Worm (Caenorhabditis elegans) whole organism, late embryonic: ENCODE measurements around the gene Y43F8B.20.

Source experiments
- C38D4.7 ChIP-seq: fragments of 200-800 bp; sonication (Bioruptor generic); optimal IDR thresholded peaks from 2 replicates; lab custom pipeline; 2018; ENCODE audit warnings: mild to moderate bottlenecking, missing genetic modification characterization, moderate library complexity, missing compliant biosample characterization
- F13H6.1 ChIP-seq: sonication (generic microtip); optimal IDR thresholded peaks from 2 replicates; lab custom pipeline; 2016; ENCODE audit warnings: missing genetic modification characterization, missing compliant biosample characterization
- K02D7.2 ChIP-seq: sonication (generic microtip); optimal IDR thresholded peaks from 2 replicates; lab custom pipeline; 2017; ENCODE audit warnings: mild to moderate bottlenecking, missing genetic modification characterization, missing compliant biosample characterization
- K09A11.1 ChIP-seq: sonication (generic microtip); optimal IDR thresholded peaks from 2 replicates; lab custom pipeline; 2017; ENCODE audit warnings: antibody characterized with exemption, mild to moderate bottlenecking, missing genetic modification characterization, missing compliant biosample characterization; ENCODE audit not compliant: insufficient read depth
- T23F11.4 ChIP-seq: fragments of 200-800 bp; sonication (Bioruptor generic); optimal IDR thresholded peaks from 2 replicates; lab custom pipeline; 2018; ENCODE audit warnings: mild to moderate bottlenecking, missing genetic modification characterization, missing compliant biosample characterization
- ceh-14 ChIP-seq: sonication (generic microtip); optimal IDR thresholded peaks from 2 replicates; lab custom pipeline; 2016; ENCODE audit warnings: missing genotype, missing genetic modification characterization, missing compliant biosample characterization
- ceh-18 ChIP-seq: sonication (generic microtip); optimal IDR thresholded peaks from 2 replicates; lab custom pipeline; 2016; ENCODE audit warnings: missing genetic modification characterization, missing compliant biosample characterization
- ceh-19 ChIP-seq: fragments of 200-800 bp; sonication (Bioruptor generic); optimal IDR thresholded peaks from 2 replicates; lab custom pipeline; 2018; ENCODE audit warnings: mild to moderate bottlenecking, missing genetic modification characterization, missing compliant biosample characterization
- ceh-2 ChIP-seq: sonication (generic microtip); optimal IDR thresholded peaks from 2 replicates; lab custom pipeline; 2016; ENCODE audit warnings: missing genotype, missing genetic modification characterization, missing compliant biosample characterization
- ceh-22 ChIP-seq: sonication (generic microtip); optimal IDR thresholded peaks from 2 replicates; lab custom pipeline; 2017; ENCODE audit warnings: missing biosample characterization, missing genetic modification characterization
- ceh-24 ChIP-seq: sonication (generic microtip); optimal IDR thresholded peaks from 2 replicates; lab custom pipeline; 2016; ENCODE audit warnings: mild to moderate bottlenecking, missing genetic modification characterization, missing compliant biosample characterization
- ceh-31 ChIP-seq: sonication (generic microtip); optimal IDR thresholded peaks from 2 replicates; lab custom pipeline; 2016; ENCODE audit warnings: missing genetic modification characterization, missing compliant biosample characterization
- ceh-45 ChIP-seq: fragments of 200-800 bp; sonication (Bioruptor generic); IDR thresholded peaks from 2 replicates; pipeline ENCODE4 v1.3.6; 2022; ENCODE audit warnings: missing genetic modification reagents, missing genetic modification characterization, missing compliant biosample characterization
- ceh-48 ChIP-seq: sonication (generic microtip); optimal IDR thresholded peaks from 2 replicates; lab custom pipeline; 2016; ENCODE audit warnings: missing genetic modification characterization, inconsistent platforms, missing compliant biosample characterization
- ceh-9 ChIP-seq: sonication (generic microtip); optimal IDR thresholded peaks from 2 replicates; lab custom pipeline; 2016; ENCODE audit warnings: mild to moderate bottlenecking, missing genetic modification characterization, inconsistent platforms, missing compliant biosample characterization
- dmd-4 ChIP-seq: sonication (generic microtip); optimal IDR thresholded peaks from 2 replicates; lab custom pipeline; 2016; ENCODE audit warnings: borderline replicate concordance, missing genetic modification characterization, missing compliant biosample characterization
- dve-1 ChIP-seq: sonication (generic microtip); optimal IDR thresholded peaks from 2 replicates; lab custom pipeline; 2017; ENCODE audit warnings: antibody characterized with exemption, mild to moderate bottlenecking, missing genetic modification characterization, missing compliant biosample characterization
- elt-2 ChIP-seq: sonication (generic microtip); optimal IDR thresholded peaks from 2 replicates; lab custom pipeline; 2016; ENCODE audit warnings: missing genetic modification reagents, missing genetic modification characterization, missing compliant biosample characterization
- elt-4 ChIP-seq: sonication (generic microtip); optimal IDR thresholded peaks from 2 replicates; lab custom pipeline; 2016; ENCODE audit warnings: missing genetic modification characterization, missing compliant biosample characterization
- fax-1 ChIP-seq: sonication (generic microtip); optimal IDR thresholded peaks from 2 replicates; lab custom pipeline; 2016; ENCODE audit warnings: missing genotype, missing genetic modification characterization, missing compliant biosample characterization
- fkh-6 ChIP-seq: sonication (generic microtip); optimal IDR thresholded peaks from 2 replicates; lab custom pipeline; 2016; ENCODE audit warnings: missing genetic modification characterization, missing compliant biosample characterization
- gmeb-2 ChIP-seq: sonication (generic microtip); optimal IDR thresholded peaks from 2 replicates; lab custom pipeline; 2016; ENCODE audit warnings: missing genetic modification characterization, inconsistent platforms, missing compliant biosample characterization
- hlh-6 ChIP-seq: sonication (generic microtip); optimal IDR thresholded peaks from 2 replicates; lab custom pipeline; 2016; ENCODE audit warnings: missing genotype, missing genetic modification characterization, missing compliant biosample characterization
- hlh-8 ChIP-seq: sonication (generic microtip); optimal IDR thresholded peaks from 2 replicates; lab custom pipeline; 2016; ENCODE audit warnings: missing genotype, missing genetic modification characterization, missing compliant biosample characterization
- lim-6 ChIP-seq: sonication (generic microtip); optimal IDR thresholded peaks from 2 replicates; lab custom pipeline; 2016; ENCODE audit warnings: missing genetic modification characterization, missing compliant biosample characterization
- madf-2 ChIP-seq: sonication (generic microtip); optimal IDR thresholded peaks from 2 replicates; lab custom pipeline; 2017; ENCODE audit warnings: missing genetic modification characterization, missing compliant biosample characterization
- nfya-1 ChIP-seq: sonication (generic microtip); optimal IDR thresholded peaks from 2 replicates; lab custom pipeline; 2017; ENCODE audit warnings: missing genetic modification characterization, mild to moderate bottlenecking, missing compliant biosample characterization, antibody characterized with exemption, moderate library complexity
- nhr-232 ChIP-seq: sonication (generic microtip); optimal IDR thresholded peaks from 2 replicates; lab custom pipeline; 2016; ENCODE audit warnings: missing genetic modification characterization, missing compliant biosample characterization
- npax-4 ChIP-seq: sonication (generic microtip); optimal IDR thresholded peaks from 2 replicates; lab custom pipeline; 2016; ENCODE audit warnings: missing genetic modification characterization, missing compliant biosample characterization
- pag-3 ChIP-seq: sonication (generic microtip); optimal IDR thresholded peaks from 2 replicates; lab custom pipeline; 2016; ENCODE audit warnings: missing compliant biosample characterization, missing genetic modification characterization, borderline replicate concordance
- pax-1 ChIP-seq: fragments of 150-350 bp; optimal IDR thresholded peaks from 2 replicates; lab custom pipeline; 2014; ENCODE audit warnings: missing biosample characterization, missing genetic modification characterization
- pha-2 ChIP-seq: sonication (generic microtip); optimal IDR thresholded peaks from 2 replicates; lab custom pipeline; 2017; ENCODE audit warnings: mild to moderate bottlenecking, missing genetic modification characterization, missing compliant biosample characterization
- pros-1 ChIP-seq: fragments of 150-350 bp; optimal IDR thresholded peaks from 2 replicates; lab custom pipeline; 2014; ENCODE audit warnings: missing biosample characterization, missing genetic modification reagents, missing genetic modification characterization
- unc-3 ChIP-seq, 2 experiments: fragments of 200-800 bp in 1 of 2; sonication (Bioruptor generic) in 1 of 2; sonication (generic microtip) in 1 of 2; conservative IDR thresholded peaks in 1 of 2; optimal IDR thresholded peaks in 1 of 2; 2 replicates each; pipeline versions ENCODE4 v1.3.6 to Lab custom; 2016 to 2022; ENCODE audit warnings: missing compliant biosample characterization in 2 of 2, missing genetic modification characterization in 2 of 2, missing genetic modification reagents in 1 of 2
- unc-42 ChIP-seq: sonication (generic microtip); optimal IDR thresholded peaks from 2 replicates; lab custom pipeline; 2016; ENCODE audit warnings: missing genotype, missing genetic modification characterization, missing compliant biosample characterization
- zip-5 ChIP-seq: sonication (generic microtip); optimal IDR thresholded peaks from 2 replicates; lab custom pipeline; 2016; ENCODE audit warnings: missing genetic modification characterization, missing compliant biosample characterization

Gene Y43F8B.20

ce11 chrV:19546673-19547072 lies 2.9 kb downstream of the Y43F8B.20 start:
- TF ChIP-seq K09A11.1 (no peak), ceh-18 (peak; percentile 37)
- TF ChIP-seq, all 69 proteins: peak for 1

- TF ChIP-seq hlh-8 = no peak
- TF ChIP-seq ceh-2 (tag; lab: Kevin White, UChicago) = no peak
- no peak for TF ChIP-seq C38D4.7 (GFP tag; lab: Kevin White, UChicago)
- TF ChIP-seq K02D7.2 (tag; lab: Kevin White, UChicago) = no peak
- no peak for TF ChIP-seq fkh-6
- TF ChIP-seq pha-2 (tag; lab: Kevin White, UChicago) = no peak
- TF ChIP-seq pag-3 = no peak
- TF ChIP-seq unc-42 (tag; lab: Kevin White, UChicago) = no peak
- no peak for TF ChIP-seq ceh-19
- TF ChIP-seq fax-1 (tag; lab: Kevin White, UChicago) = no peak
- no peak for TF ChIP-seq ceh-9 (tag; lab: Kevin White, UChicago)
- TF ChIP-seq hlh-6 (tag; lab: Kevin White, UChicago) = no peak
Observed at ce11 chrV:19546100-19546499, 3.5 kb downstream of the Y43F8B.20 start, which contains the start of gene Y43F8B.1. Gene Y43F8B.1, minus strand, starts transcription at chrV:19546200.

- TF ChIP-seq ceh-31 (tag; lab: Kevin White, UChicago) (peak; percentile 8), pax-1 (tag; lab: Kevin White, UChicago) (no peak), ceh-14 (tag; lab: Kevin White, UChicago) (peak; percentile 3)
Observed at ce11 chrV:19545026-19545425, 4.6 kb downstream of the Y43F8B.20 start.

ce11 chrV:19543509-19543908 lies 6.1 kb downstream of the Y43F8B.20 start:
- no peak for TF ChIP-seq pros-1
- peak; percentile 59 for TF ChIP-seq dve-1 (tag; lab: Kevin White, UChicago)
- no peak for TF ChIP-seq gmeb-2 (tag; lab: Kevin White, UChicago)
- TF ChIP-seq fkh-6 = no peak
- TF ChIP-seq ceh-31 (tag; lab: Kevin White, UChicago) = no peak
- no peak for TF ChIP-seq dmd-4 (tag; lab: Kevin White, UChicago)
- TF ChIP-seq zip-5 (tag; lab: Kevin White, UChicago) = no peak

ce11 chrV:19540916-19541315 lies 8.7 kb downstream of the Y43F8B.20 start:
- TF ChIP-seq unc-3 (GFP tag; conservative IDR thresholded peaks at IDR 0.05; lab: Robert Waterston, UW) = no peak
- no peak for TF ChIP-seq unc-3 (tag; optimal IDR thresholded peaks at IDR 0.05; lab: Kevin White, UChicago)
- no peak for TF ChIP-seq elt-2 (tag; lab: Kevin White, UChicago)
- TF ChIP-seq madf-2 (tag; lab: Kevin White, UChicago) = no peak
- TF ChIP-seq fax-1 (tag; lab: Kevin White, UChicago) = no peak
- TF ChIP-seq elt-4 (tag; lab: Kevin White, UChicago) = no peak
- TF ChIP-seq ceh-24 (tag; lab: Kevin White, UChicago) = no peak
- no peak for TF ChIP-seq hlh-6 (tag; lab: Kevin White, UChicago)
- TF ChIP-seq T23F11.4 (GFP tag; lab: Kevin White, UChicago) = no peak
- TF ChIP-seq F13H6.1 = no peak
- no peak for TF ChIP-seq npax-4 (tag; lab: Kevin White, UChicago)
- no peak for TF ChIP-seq nhr-232 (tag; lab: Kevin White, UChicago)
- TF ChIP-seq ceh-48 (tag; lab: Kevin White, UChicago) = no peak
- no peak for TF ChIP-seq fkh-6
- no peak for TF ChIP-seq ceh-45 (GFP tag; lab: Robert Waterston, UW)
- no peak for TF ChIP-seq nfya-1 (tag; lab: Kevin White, UChicago)
- TF ChIP-seq lim-6 (tag; lab: Kevin White, UChicago) = no peak
- no peak for TF ChIP-seq ceh-22 (tag; lab: Kevin White, UChicago)
